Fruit fly (Drosophila melanogaster): ENCODE results near the gene Vps53.

- TF ChIP-seq Myc (optimal IDR thresholded peaks at IDR 0.05) (no peak), Sin3A (optimal IDR thresholded peaks at IDR 0.05) (no peak), h (optimal IDR thresholded peaks at IDR 0.05) (no peak), ttk (optimal IDR thresholded peaks at IDR 0.05) (no peak), insv (optimal IDR thresholded peaks at IDR 0.05) (no peak)
These were observed 25.0 kb upstream of the Vps53 start, which contains the start of gene CG43055 for dm6 chr2L:4410855-4411254.
